Worm (Caenorhabditis elegans): Measurements from ENCODE around the gene F53E4.2.

The F53E4.2 gene

DNA sequence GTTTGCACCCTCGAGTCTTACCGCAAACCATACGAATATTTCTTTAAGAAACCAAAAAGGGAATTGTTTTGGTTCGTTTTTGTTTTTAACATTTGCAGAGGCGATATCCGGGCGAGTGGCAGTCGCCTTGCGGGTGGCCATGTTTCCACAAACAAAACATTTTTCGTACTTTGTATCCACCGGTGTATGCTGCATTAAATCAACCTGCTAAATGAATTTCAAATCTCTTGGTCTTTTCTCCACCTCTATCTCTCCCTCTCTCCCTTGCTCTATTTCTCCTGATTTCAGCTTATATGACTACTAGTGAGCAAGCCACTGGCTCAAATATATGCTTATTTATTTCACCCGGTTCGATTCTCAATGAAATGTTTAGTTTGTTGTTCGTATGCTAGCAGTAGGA is 23.0 kb downstream of the F53E4.2 start, which contains the start of gene nhr-52:
Gene nhr-52 (plus strand): TSS at position 301 of the 400 bp plus-strand sequence.
- TF ChIP-seq mab-5 (tag; optimal IDR thresholded peaks at IDR 0.05) (no peak), nhr-237 (tag; optimal IDR thresholded peaks at IDR 0.05) (no peak), bed-3 (GFP tag; optimal IDR thresholded peaks at IDR 0.05) (no peak), M03D4.4 (tag; optimal IDR thresholded peaks at IDR 0.05) (no peak), sem-2 (GFP tag; optimal IDR thresholded peaks at IDR 0.05) (no peak), nhr-76 (tag; optimal IDR thresholded peaks at IDR 0.05) (no peak), ceh-43 (GFP tag; optimal IDR thresholded peaks at IDR 0.05) (no peak), elt-3 (tag; optimal IDR thresholded peaks at IDR 0.05) (no peak), unc-62 (GFP tag; optimal IDR thresholded peaks at IDR 0.05) (no peak), nhr-2 (tag; optimal IDR thresholded peaks at IDR 0.05) (no peak), elt-1 (tag; optimal IDR thresholded peaks at IDR 0.05; ENCODE audit: borderline replicate concordance, insufficient read depth) (no peak), nhr-28 (tag; optimal IDR thresholded peaks at IDR 0.05) (no peak), lsy-2 (tag; optimal IDR thresholded peaks at IDR 0.05) (no peak), sptf-1 (tag; optimal IDR thresholded peaks at IDR 0.05) (no peak), snpc-4 (tag; optimal IDR thresholded peaks at IDR 0.05) (no peak), pha-4 (tag; optimal IDR thresholded peaks at IDR 0.05) (no peak), lin-32 (GFP tag; optimal IDR thresholded peaks at IDR 0.05) (no peak), ztf-11 (tag; optimal IDR thresholded peaks at IDR 0.05) (no peak)

DNA sequence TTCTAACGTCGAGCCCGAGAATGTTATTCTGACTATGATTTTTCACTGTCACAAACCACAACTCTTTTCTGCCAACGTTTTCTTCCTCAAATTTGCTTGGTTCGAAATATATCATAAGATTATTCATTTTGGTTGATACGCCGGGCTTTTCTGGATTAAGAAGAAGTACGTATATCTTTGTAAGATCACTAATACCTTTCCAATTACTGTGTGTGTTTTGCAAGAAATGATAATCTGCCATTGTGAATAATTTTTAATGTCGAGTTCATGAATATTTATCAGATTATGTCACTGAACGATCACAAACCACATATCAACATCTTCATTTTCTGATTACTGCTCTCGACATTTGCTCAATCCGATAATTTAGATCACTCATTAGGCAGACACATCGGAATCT is 31.4 kb downstream of the F53E4.2 start, which contains the start of gene nhr-196:
Gene nhr-196 (plus strand): TSS at position 118 of the 400 bp plus-strand sequence.
- TF ChIP-seq nhr-12 (tag; optimal IDR thresholded peaks at IDR 0.05) (no peak), elt-3 (tag; optimal IDR thresholded peaks at IDR 0.05) (no peak), ztf-11 (tag; optimal IDR thresholded peaks at IDR 0.05) (no peak), tbx-8 (GFP tag; optimal IDR thresholded peaks at IDR 0.05) (no peak), ham-2 (GFP tag; optimal IDR thresholded peaks at IDR 0.05) (no peak), pha-4 (tag; optimal IDR thresholded peaks at IDR 0.05) (no peak), lin-32 (GFP tag; optimal IDR thresholded peaks at IDR 0.05) (no peak), M03D4.4 (tag; optimal IDR thresholded peaks at IDR 0.05) (no peak), mep-1 (tag; optimal IDR thresholded peaks at IDR 0.05) (no peak), sem-2 (GFP tag; optimal IDR thresholded peaks at IDR 0.05) (no peak), ces-1 (GFP tag; optimal IDR thresholded peaks at IDR 0.05) (no peak), nhr-76 (tag; optimal IDR thresholded peaks at IDR 0.05) (no peak), unc-39 (tag; optimal IDR thresholded peaks at IDR 0.05) (no peak), mls-2 (tag; optimal IDR thresholded peaks at IDR 0.05) (no peak), lin-13 (tag; optimal IDR thresholded peaks at IDR 0.05) (no peak), mab-5 (tag; optimal IDR thresholded peaks at IDR 0.05) (no peak), hlh-1 (tag; optimal IDR thresholded peaks at IDR 0.05) (no peak), flh-1 (GFP tag; optimal IDR thresholded peaks at IDR 0.05) (no peak)

DNA sequence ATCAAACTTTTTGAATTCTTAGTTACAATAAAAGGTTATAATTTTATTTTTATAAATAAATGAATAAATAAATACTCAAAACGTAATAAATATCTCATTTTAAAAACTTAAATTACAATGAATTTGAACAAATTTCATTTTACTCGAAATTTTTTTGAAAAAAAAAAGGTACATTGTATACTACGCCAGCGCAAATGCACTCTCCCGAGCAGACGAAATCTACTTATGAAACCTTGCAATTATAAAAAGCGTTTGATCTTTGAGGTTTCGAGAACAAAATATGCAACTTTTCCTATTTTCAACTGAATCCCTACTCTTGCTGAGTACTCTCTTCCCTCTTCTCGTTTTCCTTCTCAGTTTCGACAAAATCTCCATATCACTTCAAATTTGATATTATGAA is 33.4 kb downstream of the F53E4.2 start, which contains the start of gene nhr-197:
Gene nhr-197 (plus strand): TSS at position 301 of the 400 bp plus-strand sequence.
- TF ChIP-seq lsy-2 (tag; optimal IDR thresholded peaks at IDR 0.05): no peak
- no peak for TF ChIP-seq zip-8 (tag; optimal IDR thresholded peaks at IDR 0.05)
- no peak for TF ChIP-seq unc-120 (tag; optimal IDR thresholded peaks at IDR 0.05; ENCODE audit: poor library complexity, severe bottlenecking)
- no peak for TF ChIP-seq nhr-237 (tag; optimal IDR thresholded peaks at IDR 0.05)
- no peak for TF ChIP-seq ces-1 (GFP tag; optimal IDR thresholded peaks at IDR 0.05)
- TF ChIP-seq cnd-1 (tag; optimal IDR thresholded peaks at IDR 0.05): no peak
- TF ChIP-seq bed-3 (GFP tag; optimal IDR thresholded peaks at IDR 0.05): no peak
- no peak for TF ChIP-seq ceh-43 (GFP tag; optimal IDR thresholded peaks at IDR 0.05)
- no peak for TF ChIP-seq mep-1 (tag; optimal IDR thresholded peaks at IDR 0.05)
- no peak for TF ChIP-seq sem-2 (GFP tag; optimal IDR thresholded peaks at IDR 0.05)
- no peak for TF ChIP-seq ceh-39 (tag; optimal IDR thresholded peaks at IDR 0.05)
- TF ChIP-seq ztf-11 (tag; optimal IDR thresholded peaks at IDR 0.05): no peak
- no peak for TF ChIP-seq lin-32 (GFP tag; optimal IDR thresholded peaks at IDR 0.05)
- no peak for TF ChIP-seq sptf-1 (tag; optimal IDR thresholded peaks at IDR 0.05)
- no peak for TF ChIP-seq mab-5 (tag; optimal IDR thresholded peaks at IDR 0.05)
- no peak for TF ChIP-seq ham-2 (GFP tag; optimal IDR thresholded peaks at IDR 0.05)
- no peak for TF ChIP-seq unc-39 (tag; optimal IDR thresholded peaks at IDR 0.05)

DNA sequence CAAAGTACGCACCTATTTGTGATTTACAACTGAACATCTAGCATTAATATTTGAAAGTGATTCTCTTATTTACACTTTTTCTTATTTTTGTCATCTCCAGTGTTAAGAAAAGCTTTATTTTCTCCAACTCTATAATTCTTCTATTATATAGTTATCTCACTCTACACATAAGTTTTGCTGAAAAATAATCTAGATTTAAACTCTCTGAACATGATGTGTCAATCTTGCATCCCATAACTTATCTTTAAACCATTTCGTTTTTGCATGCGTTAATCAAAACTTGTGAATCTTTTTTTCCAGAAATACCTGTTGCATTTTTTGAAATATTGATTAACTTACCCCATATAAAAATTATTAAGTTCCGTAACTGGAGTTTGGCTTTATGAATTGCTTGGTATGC is 35.7 kb downstream of the F53E4.2 start, which contains the start of gene nhr-268:
Gene nhr-268 (plus strand): TSS at position 301 of the 400 bp plus-strand sequence.
- no peak for TF ChIP-seq M03D4.4 (tag; optimal IDR thresholded peaks at IDR 0.05)
- TF ChIP-seq ceh-39 (tag; optimal IDR thresholded peaks at IDR 0.05): no peak
- no peak for TF ChIP-seq sptf-1 (tag; optimal IDR thresholded peaks at IDR 0.05)
- no peak for TF ChIP-seq nhr-237 (tag; optimal IDR thresholded peaks at IDR 0.05)
- no peak for TF ChIP-seq lin-32 (GFP tag; optimal IDR thresholded peaks at IDR 0.05)
- no peak for TF ChIP-seq ces-1 (GFP tag; optimal IDR thresholded peaks at IDR 0.05)
- TF ChIP-seq unc-62 (GFP tag; optimal IDR thresholded peaks at IDR 0.05): no peak
- no peak for TF ChIP-seq ceh-83 (GFP tag; optimal IDR thresholded peaks at IDR 0.05)
- TF ChIP-seq blmp-1 (tag; optimal IDR thresholded peaks at IDR 0.05): no peak
- TF ChIP-seq unc-39 (tag; optimal IDR thresholded peaks at IDR 0.05): no peak
- no peak for TF ChIP-seq mab-5 (tag; optimal IDR thresholded peaks at IDR 0.05)
- no peak for TF ChIP-seq tbx-8 (GFP tag; optimal IDR thresholded peaks at IDR 0.05)
